Worm (Caenorhabditis elegans) whole organism, L3 larva: Measurements from ENCODE around the gene C06E8.5.
"Not testable (repeated sequence)": the region's sequence is repeated elsewhere in the genome, so short reads cannot be mapped to it uniquely, and the experiment has no call there.

Experiments used
- R02D3.7 ChIP-seq: fragments of 150-350 bp; optimal IDR thresholded peaks from 2 replicates; lab custom pipeline; 2014; ENCODE audit warnings: missing biosample characterization, missing genetic modification characterization
- ama-1 ChIP-seq: fragments of 150-350 bp; optimal IDR thresholded peaks from 2 replicates; lab custom pipeline; 2018
- ceh-82 ChIP-seq: fragments of 150-350 bp; optimal IDR thresholded peaks from 2 replicates; lab custom pipeline; 2014; ENCODE audit warnings: missing biosample characterization, missing genetic modification characterization
- eor-1 ChIP-seq, 2 experiments: fragments of 150-350 bp; optimal IDR thresholded peaks; 2 replicates each; lab custom pipeline; 2014 to 2018; ENCODE audit warnings: missing biosample characterization in 2 of 2, missing genetic modification characterization in 2 of 2
- fos-1 ChIP-seq: fragments of 150-350 bp; optimal IDR thresholded peaks from 2 replicates; lab custom pipeline; 2014; ENCODE audit warnings: missing biosample characterization, missing genetic modification characterization
- jun-1 ChIP-seq: fragments of 150-350 bp; optimal IDR thresholded peaks from 2 replicates; lab custom pipeline; 2014; ENCODE audit warnings: missing biosample characterization, missing genetic modification reagents, missing genetic modification characterization
- nhr-28 ChIP-seq: fragments of 150-350 bp; optimal IDR thresholded peaks from 2 replicates; lab custom pipeline; 2014; ENCODE audit warnings: missing biosample characterization, missing genetic modification characterization
- nhr-76 ChIP-seq: fragments of 150-350 bp; sonication (generic microtip); optimal IDR thresholded peaks from 5 replicates; lab custom pipeline; 2014; ENCODE audit warnings: missing biosample characterization, missing genetic modification characterization
- pha-4 ChIP-seq: fragments of 150-350 bp; optimal IDR thresholded peaks from 2 replicates; lab custom pipeline; 2014; ENCODE audit warnings: missing biosample characterization, missing genetic modification reagents, missing genetic modification characterization
- tbx-2 ChIP-seq: sonication (generic microtip); optimal IDR thresholded peaks from 2 replicates; lab custom pipeline; 2016; ENCODE audit warnings: mild to moderate bottlenecking, missing genetic modification characterization, missing compliant biosample characterization
- unc-62 ChIP-seq: fragments of 150-350 bp; sonication (generic microtip); optimal IDR thresholded peaks from 4 replicates; lab custom pipeline; 2014; ENCODE audit warnings: missing biosample characterization, missing genetic modification reagents, missing genetic modification characterization
- ztf-11 ChIP-seq: fragments of 150-350 bp; optimal IDR thresholded peaks from 2 replicates; lab custom pipeline; 2014; ENCODE audit warnings: missing biosample characterization, missing genetic modification characterization

ce11 chrIII:6981989-6982553, 23.2 kb downstream of the C06E8.5 start, which contains the start of gene F31E3.6:
- TF ChIP-seq fos-1 (tag; lab: Kevin White, UChicago); R02D3.7 (tag; lab: Kevin White, UChicago); unc-62; jun-1 (tag; lab: Kevin White, UChicago); ceh-82 (tag; lab: Kevin White, UChicago); eor-1 (tag; optimal IDR thresholded peaks at IDR 0.05; lab: Kevin White, UChicago); pha-4 (tag; lab: Kevin White, UChicago); ama-1 (lab: Kevin White, UChicago); ztf-11 (tag; lab: Kevin White, UChicago); nhr-76; tbx-2 (tag; lab: Kevin White, UChicago); nhr-28 (tag; lab: Kevin White, UChicago): not testable (repeated sequence)
